Worm (Caenorhabditis elegans): ENCODE measurements around the gene npr-9.

DNA sequence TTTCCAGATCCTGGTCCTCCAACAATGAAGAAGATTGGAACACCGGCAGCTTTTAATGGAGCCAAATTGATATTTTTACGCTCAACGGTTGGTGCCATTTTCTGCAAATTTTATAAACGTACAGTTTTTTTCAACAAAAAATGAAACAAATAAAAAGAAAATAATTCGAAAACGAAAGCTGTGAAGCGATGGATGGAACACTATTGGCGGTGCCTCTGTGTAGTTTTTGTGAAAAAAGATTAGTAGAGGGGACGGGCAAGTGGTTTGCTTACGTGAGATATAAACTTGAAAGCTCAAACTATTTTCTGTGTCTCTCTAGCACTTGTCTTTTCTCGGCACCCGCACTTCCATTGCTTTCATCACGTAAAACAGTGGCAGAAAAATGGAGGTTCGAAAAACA is 41.9 kb upstream of the npr-9 start, which contains the start of gene F38B2.4:
- TF ChIP-seq lin-39 (tag; optimal IDR thresholded peaks at IDR 0.05) (no peak), unc-62 (GFP tag; optimal IDR thresholded peaks at IDR 0.05) (no peak), ama-1 (optimal IDR thresholded peaks at IDR 0.05) (no peak), ztf-11 (tag; optimal IDR thresholded peaks at IDR 0.05) (no peak), lin-13 (GFP tag; optimal IDR thresholded peaks at IDR 0.05) (no peak), nhr-25 (tag; optimal IDR thresholded peaks at IDR 0.05) (no peak), blmp-1 (tag; optimal IDR thresholded peaks at IDR 0.05; ENCODE audit: insufficient read depth) (no peak), alr-1 (tag; optimal IDR thresholded peaks at IDR 0.05) (no peak), unc-39 (tag; optimal IDR thresholded peaks at IDR 0.05) (no peak)

Measured in whole organism, L2 larva.